Worm (Caenorhabditis elegans): ENCODE data around the gene T05A12.3.

Gene T05A12.3

DNA sequence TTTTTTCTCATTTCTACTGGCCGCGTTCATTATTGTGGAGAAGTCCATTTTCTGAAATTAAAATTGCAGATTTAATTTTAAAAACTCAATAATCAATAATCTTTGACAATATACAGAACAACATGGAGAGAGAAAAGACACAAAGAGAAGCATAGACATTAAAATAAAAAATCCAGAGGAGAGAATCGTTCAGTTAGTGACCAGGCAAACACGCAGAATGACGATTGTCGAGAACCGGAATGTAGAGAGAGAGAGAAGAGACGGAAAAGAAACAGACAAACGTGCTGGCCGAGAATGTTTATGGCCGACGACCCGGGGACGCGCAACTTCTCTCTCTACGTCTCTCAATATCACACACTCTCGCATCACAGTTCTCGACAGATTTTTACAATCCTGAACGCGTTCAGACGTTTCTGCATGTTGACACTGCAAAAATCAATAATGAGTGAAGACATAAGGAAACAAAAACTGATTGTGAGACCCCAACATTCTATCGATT is at the start of gene T05A12.3, which contains the start of gene T05A12.4:
Gene T05A12.3 (minus strand): TSS at position 51 of the 499 bp plus-strand sequence.
Gene T05A12.4 (plus strand): TSS at position 348 of the 499 bp plus-strand sequence.
- TF ChIP-seq ceh-36 (tag; optimal IDR thresholded peaks at IDR 0.05) (no peak), tbx-37 (GFP tag; conservative IDR thresholded peaks at IDR 0.05) (peak; percentile 55; the same call in 1 of the 2 replicates), sea-1 (GFP tag; conservative IDR thresholded peaks at IDR 0.05) (no peak), ets-7 (tag; optimal IDR thresholded peaks at IDR 0.05) (peak; percentile 35), aly-1 (tag; optimal IDR thresholded peaks at IDR 0.05) (no peak), pes-1 (GFP tag; IDR thresholded peaks at IDR 0.05) (no peak)

DNA sequence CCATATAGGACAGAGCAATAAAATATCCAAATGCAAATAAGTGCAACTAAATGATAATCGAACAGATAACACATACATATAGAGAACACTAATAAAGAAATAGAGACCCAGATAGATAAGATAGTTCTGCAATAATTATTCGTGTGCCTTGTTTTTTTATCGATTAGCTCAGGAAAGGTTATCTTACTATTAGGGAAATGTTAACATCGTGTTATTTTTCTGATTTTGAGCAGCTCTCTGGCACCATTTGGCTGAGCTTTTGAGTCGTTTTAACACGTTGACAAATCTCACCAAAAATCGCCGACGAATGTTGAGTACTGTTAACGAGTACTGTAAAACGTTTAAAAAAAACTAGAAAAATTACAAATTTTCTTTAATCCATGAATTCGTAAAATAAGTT is 41.0 kb upstream of the T05A12.3 start, which contains the start of gene cest-6:
Gene cest-6 (minus strand): TSS at position 101 of the 400 bp plus-strand sequence.
- TF ChIP-seq hnd-1 (tag; optimal IDR thresholded peaks at IDR 0.05) (no peak), ama-1 (optimal IDR thresholded peaks at IDR 0.05) (no peak), sea-1 (GFP tag; conservative IDR thresholded peaks at IDR 0.05) (no peak), hmg-4 (GFP tag; optimal IDR thresholded peaks at IDR 0.05) (no peak), F13C5.2 (tag; optimal IDR thresholded peaks at IDR 0.05) (no peak), tra-4 (tag; optimal IDR thresholded peaks at IDR 0.05) (no peak), ceh-13 (GFP tag; optimal IDR thresholded peaks at IDR 0.05) (no peak), ceh-36 (tag; optimal IDR thresholded peaks at IDR 0.05) (no peak), scrt-1 (GFP tag; IDR thresholded peaks at IDR 0.05) (no peak)

DNA sequence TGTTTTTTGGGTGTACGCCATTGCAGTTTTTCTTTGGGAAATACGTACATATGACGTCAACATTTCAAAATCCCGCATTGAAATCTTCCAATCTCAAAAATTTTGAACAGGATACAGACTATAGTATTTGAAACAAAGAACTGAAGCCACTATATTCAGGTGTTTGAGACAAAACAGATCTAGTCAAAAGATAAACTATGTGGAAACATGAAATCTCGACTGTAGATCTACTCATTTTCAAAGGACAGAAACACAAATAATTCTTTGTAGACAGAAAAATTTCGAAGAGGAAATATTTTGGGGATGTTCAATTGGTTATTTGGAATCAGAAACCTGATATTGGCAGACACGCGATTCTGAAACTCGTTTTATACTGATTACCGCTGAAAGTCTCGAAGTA is 38.1 kb upstream of the T05A12.3 start:
- no peak for TF ChIP-seq ceh-36 (tag; optimal IDR thresholded peaks at IDR 0.05)

DNA sequence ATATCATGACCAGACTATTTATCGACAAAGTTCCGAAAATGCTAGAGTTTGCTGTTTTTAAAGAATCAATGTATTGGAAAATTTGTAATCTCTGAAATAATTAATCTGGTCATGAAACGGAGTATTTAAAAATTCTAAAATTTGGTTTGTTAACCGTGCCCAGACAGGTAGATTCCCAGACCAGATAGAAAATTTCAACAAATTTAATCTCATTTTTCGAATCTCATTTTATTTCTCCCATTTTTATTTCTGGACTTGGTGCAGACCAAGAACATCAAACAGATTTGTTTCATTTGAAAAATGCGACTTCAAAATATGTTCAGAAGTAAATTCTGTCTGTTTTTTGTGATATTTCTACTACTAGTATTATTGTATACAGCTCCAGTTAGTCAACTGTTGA is 35.6 kb upstream of the T05A12.3 start, which contains the start of gene T22D1.1:
Gene T22D1.1 (plus strand): TSS at position 301 of the 400 bp plus-strand sequence.
- TF ChIP-seq hnd-1 (tag; optimal IDR thresholded peaks at IDR 0.05) (no peak), pes-1 (GFP tag; IDR thresholded peaks at IDR 0.05) (no peak), tbx-37 (GFP tag; conservative IDR thresholded peaks at IDR 0.05) (no peak), scrt-1 (GFP tag; IDR thresholded peaks at IDR 0.05) (no peak), tbx-11 (GFP tag; IDR thresholded peaks at IDR 0.05) (no peak), hmg-4 (GFP tag; optimal IDR thresholded peaks at IDR 0.05) (no peak), F13C5.2 (tag; optimal IDR thresholded peaks at IDR 0.05) (no peak), aly-1 (tag; optimal IDR thresholded peaks at IDR 0.05) (no peak), sea-1 (GFP tag; conservative IDR thresholded peaks at IDR 0.05) (no peak), ceh-36 (tag; optimal IDR thresholded peaks at IDR 0.05) (no peak), ama-1 (optimal IDR thresholded peaks at IDR 0.05) (no peak), ceh-13 (GFP tag; optimal IDR thresholded peaks at IDR 0.05) (no peak), B0310.2 (tag; optimal IDR thresholded peaks at IDR 0.05) (no peak), hmbx-1 (tag; optimal IDR thresholded peaks at IDR 0.05) (no peak), ets-7 (tag; optimal IDR thresholded peaks at IDR 0.05) (no peak), tra-4 (tag; optimal IDR thresholded peaks at IDR 0.05) (no peak)

DNA sequence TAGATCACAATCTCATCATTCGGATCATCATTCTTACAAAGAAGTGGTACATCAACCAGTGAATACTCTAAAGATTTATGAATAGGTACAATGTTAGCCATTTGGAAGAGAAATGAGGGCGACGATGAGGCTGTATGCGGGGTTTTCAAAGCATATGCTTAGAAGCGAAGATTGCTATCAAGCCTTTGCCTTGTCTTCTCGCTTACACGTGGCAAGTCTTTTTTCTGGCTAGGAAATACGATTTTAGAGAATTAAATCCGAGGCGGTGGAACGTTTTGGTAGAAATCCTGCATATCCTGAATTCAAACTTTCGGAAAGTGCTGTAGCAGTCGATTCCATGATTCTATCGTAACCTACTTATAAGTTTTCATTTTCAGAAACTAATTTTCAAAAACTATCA is 32.6 kb upstream of the T05A12.3 start, which contains the start of gene T22D1.18:
Gene T22D1.18 (minus strand): TSS at position 101 of the 400 bp plus-strand sequence.
- TF ChIP-seq tbx-11 (GFP tag; IDR thresholded peaks at IDR 0.05) (no peak), sea-1 (GFP tag; conservative IDR thresholded peaks at IDR 0.05) (no peak), ceh-13 (GFP tag; optimal IDR thresholded peaks at IDR 0.05) (no peak), pes-1 (GFP tag; IDR thresholded peaks at IDR 0.05) (no peak), hnd-1 (tag; optimal IDR thresholded peaks at IDR 0.05) (no peak), ets-7 (tag; optimal IDR thresholded peaks at IDR 0.05) (no peak), tra-4 (tag; optimal IDR thresholded peaks at IDR 0.05) (no peak), B0310.2 (tag; optimal IDR thresholded peaks at IDR 0.05) (no peak), hmbx-1 (tag; optimal IDR thresholded peaks at IDR 0.05) (no peak), flt-1 (GFP tag; IDR thresholded peaks at IDR 0.05) (no peak), aly-1 (tag; optimal IDR thresholded peaks at IDR 0.05) (no peak), ceh-36 (tag; optimal IDR thresholded peaks at IDR 0.05) (no peak)

DNA sequence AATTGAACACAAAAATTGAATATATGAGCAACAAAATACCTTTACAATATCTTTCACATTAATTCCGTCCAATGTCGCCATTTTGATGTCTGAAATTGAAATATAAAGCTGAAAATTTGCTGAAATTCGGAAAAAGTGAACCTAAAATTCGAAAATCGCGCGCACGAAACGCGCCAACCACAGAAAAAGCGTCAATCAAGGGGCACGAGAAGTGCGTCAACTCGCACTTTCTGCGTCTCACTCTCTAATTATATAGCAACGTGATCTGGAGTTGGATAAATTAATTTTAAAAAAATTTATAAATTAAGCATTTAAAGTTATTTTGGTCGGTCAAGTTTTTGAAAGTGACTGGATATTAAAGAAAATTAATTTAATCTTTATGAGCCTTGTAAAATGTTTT is 31.9 kb upstream of the T05A12.3 start, which contains the start of gene ruvb-2:
Gene ruvb-2 (minus strand): TSS at position 89 of the 400 bp plus-strand sequence.
- TF ChIP-seq pes-1 (GFP tag; IDR thresholded peaks at IDR 0.05) (no peak), F13C5.2 (tag; optimal IDR thresholded peaks at IDR 0.05) (peak; percentile 38), ets-7 (tag; optimal IDR thresholded peaks at IDR 0.05) (no peak), tbx-37 (GFP tag; conservative IDR thresholded peaks at IDR 0.05) (no peak)

DNA sequence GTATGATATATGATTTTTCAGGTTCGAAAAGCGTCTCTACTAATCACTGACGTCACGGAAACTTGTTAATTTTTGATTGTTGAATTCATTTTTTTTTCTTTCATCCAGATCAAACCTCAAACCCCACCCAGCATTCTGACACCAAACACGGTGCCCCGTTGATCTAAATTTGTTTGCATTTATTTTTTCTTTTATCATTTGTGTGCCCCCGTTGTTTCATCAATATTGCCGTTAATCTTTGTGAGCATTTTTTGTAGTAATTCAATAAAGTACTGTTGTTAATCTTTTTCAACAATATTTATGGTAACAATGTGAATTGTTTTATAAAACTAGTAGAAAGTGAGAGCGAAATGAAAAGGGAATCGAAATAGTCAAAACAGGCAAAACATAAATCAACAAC is 29.4 kb upstream of the T05A12.3 start:
- TF ChIP-seq ceh-36 (tag; optimal IDR thresholded peaks at IDR 0.05) (no peak), tbx-37 (GFP tag; conservative IDR thresholded peaks at IDR 0.05) (no peak), sea-1 (GFP tag; conservative IDR thresholded peaks at IDR 0.05) (no peak), scrt-1 (GFP tag; IDR thresholded peaks at IDR 0.05) (no peak), hmbx-1 (tag; optimal IDR thresholded peaks at IDR 0.05) (no peak), flt-1 (GFP tag; IDR thresholded peaks at IDR 0.05) (no peak), F13C5.2 (tag; optimal IDR thresholded peaks at IDR 0.05) (no peak), hnd-1 (tag; optimal IDR thresholded peaks at IDR 0.05) (no peak), hmg-4 (GFP tag; optimal IDR thresholded peaks at IDR 0.05) (no peak), tbx-11 (GFP tag; IDR thresholded peaks at IDR 0.05) (no peak), tra-4 (tag; optimal IDR thresholded peaks at IDR 0.05) (no peak), ceh-13 (GFP tag; optimal IDR thresholded peaks at IDR 0.05) (no peak), aly-1 (tag; optimal IDR thresholded peaks at IDR 0.05) (no peak), ama-1 (optimal IDR thresholded peaks at IDR 0.05) (no peak), pes-1 (GFP tag; IDR thresholded peaks at IDR 0.05) (no peak), ets-7 (tag; optimal IDR thresholded peaks at IDR 0.05) (no peak), B0310.2 (tag; optimal IDR thresholded peaks at IDR 0.05) (no peak)

DNA sequence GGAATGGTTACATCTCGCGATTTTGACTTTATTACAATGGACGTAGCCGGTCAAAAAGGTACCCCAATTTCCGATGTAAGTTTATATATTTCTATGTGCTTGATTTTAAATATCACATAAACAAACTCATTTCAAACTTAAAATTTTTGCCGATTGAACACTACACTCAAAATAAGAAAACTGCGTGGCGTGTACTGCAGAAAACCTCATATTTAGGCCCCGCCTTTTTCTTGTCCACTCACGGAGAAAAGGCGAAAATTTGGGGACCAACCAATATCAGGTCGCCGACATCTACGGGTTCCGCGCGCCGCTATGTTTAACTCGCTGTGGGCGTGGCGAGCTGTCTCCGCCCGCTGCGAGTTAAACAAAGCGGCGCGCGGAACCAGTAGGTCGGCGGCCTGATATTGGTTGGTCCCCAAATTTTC is 26.7 kb upstream of the T05A12.3 start:
- 0 out of 2 replicates have a peak, but pooled peaks have one; percentile 16 for TF ChIP-seq scrt-1 (GFP tag; IDR thresholded peaks at IDR 0.05)

Measured in whole organism, early embryonic.